Worm (Caenorhabditis elegans): ENCODE data around the gene C14C10.10.

C14C10.10 gene

DNA sequence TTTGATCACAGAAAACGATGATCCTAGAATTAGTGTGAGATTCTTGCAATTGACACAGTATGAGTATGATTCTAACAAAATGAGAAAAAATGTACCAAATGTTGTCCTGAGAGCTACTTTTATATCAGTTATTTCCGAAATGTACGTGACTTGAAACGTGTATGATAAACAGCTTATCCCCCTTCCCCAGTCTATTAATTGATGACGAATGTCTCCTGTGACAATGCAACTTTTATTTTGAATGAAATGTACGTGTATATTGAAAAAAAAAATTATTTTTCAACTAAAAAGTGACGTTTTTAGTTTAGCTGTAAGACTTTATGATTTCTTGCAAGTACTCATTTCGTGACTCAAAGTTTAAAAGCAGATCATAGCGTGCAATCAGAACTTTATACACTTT lies 28.7 kb downstream of the C14C10.10 start:
- TF ChIP-seq ztf-11 (tag; optimal IDR thresholded peaks at IDR 0.05), result no peak
- TF ChIP-seq ZK546.5 (tag; optimal IDR thresholded peaks at IDR 0.05), result no peak
- TF ChIP-seq ceh-16 (tag; optimal IDR thresholded peaks at IDR 0.05), result no peak
- no peak for TF ChIP-seq nhr-28 (tag; optimal IDR thresholded peaks at IDR 0.05)
- no peak for TF ChIP-seq lin-15B (tag; optimal IDR thresholded peaks at IDR 0.05)
- no peak for TF ChIP-seq ceh-82 (tag; optimal IDR thresholded peaks at IDR 0.05)
- no peak for TF ChIP-seq hmg-11 (tag; optimal IDR thresholded peaks at IDR 0.05)
- no peak for TF ChIP-seq nhr-11 (tag; optimal IDR thresholded peaks at IDR 0.05)
- TF ChIP-seq ama-1 (optimal IDR thresholded peaks at IDR 0.05), result no peak
- no peak for TF ChIP-seq eor-1 (tag; optimal IDR thresholded peaks at IDR 0.05)
- TF ChIP-seq lsy-12 (tag; optimal IDR thresholded peaks at IDR 0.05), result no peak
- no peak for TF ChIP-seq nhr-12 (tag; optimal IDR thresholded peaks at IDR 0.05)
- no peak for TF ChIP-seq nhr-43 (tag; optimal IDR thresholded peaks at IDR 0.05; ENCODE audit: poor library complexity, severe bottlenecking)
- TF ChIP-seq mml-1 (tag; optimal IDR thresholded peaks at IDR 0.05), result no peak
- TF ChIP-seq lin-39 (tag; optimal IDR thresholded peaks at IDR 0.05), result no peak
- TF ChIP-seq fkh-10 (GFP tag; optimal IDR thresholded peaks at IDR 0.05), result no peak

- no peak for TF ChIP-seq zag-1 (tag; optimal IDR thresholded peaks at IDR 0.05)
- TF ChIP-seq aly-2 (tag; optimal IDR thresholded peaks at IDR 0.05), result no peak
- TF ChIP-seq unc-39 (tag; optimal IDR thresholded peaks at IDR 0.05), result no peak
- no peak for TF ChIP-seq sea-2 (GFP tag; optimal IDR thresholded peaks at IDR 0.05)
- TF ChIP-seq lin-39 (tag; optimal IDR thresholded peaks at IDR 0.05), result no peak
- TF ChIP-seq ceh-9 (tag; optimal IDR thresholded peaks at IDR 0.05), result no peak
- no peak for TF ChIP-seq pqm-1 (tag; optimal IDR thresholded peaks at IDR 0.05)
- TF ChIP-seq jun-1 (tag; optimal IDR thresholded peaks at IDR 0.05), result no peak
- no peak for TF ChIP-seq nhr-11 (tag; optimal IDR thresholded peaks at IDR 0.05)
- no peak for TF ChIP-seq nhr-237 (tag; optimal IDR thresholded peaks at IDR 0.05)
- no peak for TF ChIP-seq pha-4 (tag; optimal IDR thresholded peaks at IDR 0.05)
- no peak for TF ChIP-seq R02D3.7 (tag; optimal IDR thresholded peaks at IDR 0.05)
- no peak for TF ChIP-seq nhr-12 (tag; optimal IDR thresholded peaks at IDR 0.05)
- TF ChIP-seq nhr-43 (tag; optimal IDR thresholded peaks at IDR 0.05; ENCODE audit: poor library complexity, severe bottlenecking), result no peak
- TF ChIP-seq nhr-23 (tag; optimal IDR thresholded peaks at IDR 0.05), result no peak
- TF ChIP-seq fkh-10 (GFP tag; optimal IDR thresholded peaks at IDR 0.05), result no peak
- no peak for TF ChIP-seq tbx-2 (tag; optimal IDR thresholded peaks at IDR 0.05)
Observed at ce11 chrV:12567850-12568249, 31.1 kb downstream of the C14C10.10 start, which contains the start of gene E02A10.4. Gene E02A10.4 (minus strand): TSS chrV:12567950.

- TF ChIP-seq ztf-4 (tag; optimal IDR thresholded peaks at IDR 0.05), result no peak
- TF ChIP-seq pha-4 (tag; optimal IDR thresholded peaks at IDR 0.05), result no peak
- no peak for TF ChIP-seq unc-39 (tag; optimal IDR thresholded peaks at IDR 0.05)
- no peak for TF ChIP-seq ceh-28 (tag; optimal IDR thresholded peaks at IDR 0.05)
- TF ChIP-seq mml-1 (tag; optimal IDR thresholded peaks at IDR 0.05), result no peak
- TF ChIP-seq daf-12 (tag; optimal IDR thresholded peaks at IDR 0.05), result no peak
- TF ChIP-seq fos-1 (tag; optimal IDR thresholded peaks at IDR 0.05), result no peak
- TF ChIP-seq jun-1 (tag; optimal IDR thresholded peaks at IDR 0.05), result no peak
- TF ChIP-seq aly-2 (tag; optimal IDR thresholded peaks at IDR 0.05), result no peak
- TF ChIP-seq ceh-82 (tag; optimal IDR thresholded peaks at IDR 0.05), result no peak
- no peak for TF ChIP-seq hmg-11 (tag; optimal IDR thresholded peaks at IDR 0.05)
- no peak for TF ChIP-seq nhr-28 (tag; optimal IDR thresholded peaks at IDR 0.05)
- no peak for TF ChIP-seq ama-1 (optimal IDR thresholded peaks at IDR 0.05)
- no peak for TF ChIP-seq ceh-16 (tag; optimal IDR thresholded peaks at IDR 0.05)
- TF ChIP-seq nhr-11 (tag; optimal IDR thresholded peaks at IDR 0.05), result no peak
- TF ChIP-seq ZK546.5 (tag; optimal IDR thresholded peaks at IDR 0.05), result no peak
- TF ChIP-seq nfya-1 (tag; optimal IDR thresholded peaks at IDR 0.05; ENCODE audit: insufficient read depth), result no peak
- no peak for TF ChIP-seq pqm-1 (tag; optimal IDR thresholded peaks at IDR 0.05)
- TF ChIP-seq lin-39 (tag; optimal IDR thresholded peaks at IDR 0.05), result no peak
Observed at ce11 chrV:12567312-12567711, 31.6 kb downstream of the C14C10.10 start.

DNA sequence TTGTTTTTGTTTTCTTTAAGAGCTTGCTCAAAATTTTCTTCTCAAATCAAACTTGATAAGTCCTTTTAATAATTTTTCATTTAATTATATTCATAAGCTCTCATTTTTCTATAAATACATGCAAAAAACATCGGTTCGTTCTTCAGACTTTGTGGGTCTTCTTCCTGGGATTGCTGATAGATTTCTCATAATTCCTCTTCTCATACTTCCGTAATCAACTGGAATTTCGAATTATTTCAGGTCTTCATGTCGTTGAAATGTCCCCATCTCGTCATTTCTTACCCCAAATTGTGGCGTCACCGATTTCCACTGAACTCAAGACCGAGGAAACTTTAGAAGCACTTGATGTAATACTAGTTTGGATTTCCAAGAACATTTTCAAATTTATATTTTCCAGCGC lies 34.0 kb downstream of the C14C10.10 start:
- TF ChIP-seq egl-5 (tag; optimal IDR thresholded peaks at IDR 0.05), result no peak
- no peak for TF ChIP-seq nhr-237 (tag; optimal IDR thresholded peaks at IDR 0.05)
- TF ChIP-seq aly-2 (tag; optimal IDR thresholded peaks at IDR 0.05), result no peak
- no peak for TF ChIP-seq ceh-28 (tag; optimal IDR thresholded peaks at IDR 0.05)
- TF ChIP-seq daf-12 (tag; optimal IDR thresholded peaks at IDR 0.05), result no peak
- no peak for TF ChIP-seq lin-39 (tag; optimal IDR thresholded peaks at IDR 0.05)
- TF ChIP-seq pha-4 (tag; optimal IDR thresholded peaks at IDR 0.05), result no peak
- no peak for TF ChIP-seq unc-39 (tag; optimal IDR thresholded peaks at IDR 0.05)
- TF ChIP-seq sea-2 (GFP tag; optimal IDR thresholded peaks at IDR 0.05), result no peak
- TF ChIP-seq hmg-11 (tag; optimal IDR thresholded peaks at IDR 0.05), result no peak
- TF ChIP-seq tbx-2 (tag; optimal IDR thresholded peaks at IDR 0.05), result no peak
- TF ChIP-seq nhr-67 (tag; optimal IDR thresholded peaks at IDR 0.05), result no peak
- TF ChIP-seq skn-1 (tag; optimal IDR thresholded peaks at IDR 0.05), result no peak
- TF ChIP-seq nhr-23 (tag; optimal IDR thresholded peaks at IDR 0.05), result no peak
- TF ChIP-seq ceh-16 (tag; optimal IDR thresholded peaks at IDR 0.05), result no peak
- no peak for TF ChIP-seq elt-2 (tag; optimal IDR thresholded peaks at IDR 0.05)
- no peak for TF ChIP-seq ama-1 (optimal IDR thresholded peaks at IDR 0.05)
- TF ChIP-seq ztf-11 (tag; optimal IDR thresholded peaks at IDR 0.05), result no peak
- TF ChIP-seq nhr-43 (tag; optimal IDR thresholded peaks at IDR 0.05; ENCODE audit: poor library complexity, severe bottlenecking), result no peak

Data from whole organism, L3 larva.